Worm (Caenorhabditis elegans) whole organism, late embryonic: Measurements from ENCODE around the gene F22E5.6.
"Not testable (repeated sequence)": the region's sequence is repeated elsewhere in the genome, so short reads cannot be mapped to it uniquely, and the experiment has no call there.

Source experiments
- C38D4.7 ChIP-seq: fragments of 200-800 bp; sonication (Bioruptor generic); optimal IDR thresholded peaks from 2 replicates; lab custom pipeline; 2018; ENCODE audit warnings: mild to moderate bottlenecking, missing genetic modification characterization, moderate library complexity, missing compliant biosample characterization
- ama-1 ChIP-seq: fragments of 150-350 bp; optimal IDR thresholded peaks from 2 replicates; lab custom pipeline; 2014
- ceh-14 ChIP-seq: sonication (generic microtip); optimal IDR thresholded peaks from 2 replicates; lab custom pipeline; 2016; ENCODE audit warnings: missing genotype, missing genetic modification characterization, missing compliant biosample characterization
- ceh-22 ChIP-seq: sonication (generic microtip); optimal IDR thresholded peaks from 2 replicates; lab custom pipeline; 2017; ENCODE audit warnings: missing biosample characterization, missing genetic modification characterization
- ceh-30 ChIP-seq: fragments of 150-350 bp; optimal IDR thresholded peaks from 2 replicates; lab custom pipeline; 2014; ENCODE audit warnings: missing biosample characterization, missing genetic modification characterization
- eyg-1 ChIP-seq: sonication (generic microtip); optimal IDR thresholded peaks from 2 replicates; lab custom pipeline; 2016; ENCODE audit warnings: missing genotype, missing genetic modification characterization, missing compliant biosample characterization
- hlh-30 ChIP-seq: sonication (generic microtip); optimal IDR thresholded peaks from 2 replicates; lab custom pipeline; 2017; ENCODE audit warnings: antibody characterized with exemption, missing genetic modification characterization, missing compliant biosample characterization; ENCODE audit not compliant: insufficient read depth
- lim-6 ChIP-seq: sonication (generic microtip); optimal IDR thresholded peaks from 2 replicates; lab custom pipeline; 2016; ENCODE audit warnings: missing genetic modification characterization, missing compliant biosample characterization
- nhr-11 ChIP-seq: fragments of 150-350 bp; optimal IDR thresholded peaks from 2 replicates; lab custom pipeline; 2014; ENCODE audit warnings: missing biosample characterization, missing genetic modification characterization
- pqm-1 ChIP-seq: sonication (generic microtip); optimal IDR thresholded peaks from 2 replicates; lab custom pipeline; 2016; ENCODE audit warnings: missing genetic modification characterization, missing compliant biosample characterization
- sox-4 ChIP-seq: sonication (generic microtip); optimal IDR thresholded peaks from 2 replicates; lab custom pipeline; 2017; ENCODE audit warnings: mild to moderate bottlenecking, missing genetic modification characterization, inconsistent platforms, missing compliant biosample characterization

ce11 chrII:2622936-2623452, 26.6 kb upstream of the F22E5.6 start, which contains the start of gene D2062.4:
- TF ChIP-seq C38D4.7 (GFP tag; lab: Kevin White, UChicago); ceh-30 (tag; lab: Kevin White, UChicago); hlh-30 (tag; lab: Kevin White, UChicago); ama-1; ceh-14 (tag; lab: Kevin White, UChicago); lim-6 (tag; lab: Kevin White, UChicago); nhr-11 (tag; lab: Kevin White, UChicago); eyg-1 (tag; lab: Kevin White, UChicago); ceh-22 (tag; lab: Kevin White, UChicago); sox-4 (tag; lab: Kevin White, UChicago); pqm-1 (tag; lab: Kevin White, UChicago): not testable (repeated sequence)
